Fruit fly (Drosophila melanogaster) whole organism, embryonic: ENCODE results near the gene CNPYb.
A peak's percentile ranks its signal among the peaks of the same experiment; 100 is the strongest.

Experiments used
- ATbp ChIP-seq: fragments of 200-800 bp; sonication (Bioruptor generic); optimal IDR thresholded peaks from 2 replicates; lab custom pipeline; 2017; ENCODE audit warnings: missing biosample characterization, mild to moderate bottlenecking, missing genetic modification characterization, missing genetic modification reagents
- B-H2 ChIP-seq: fragments of 200-800 bp; sonication (Bioruptor generic); optimal IDR thresholded peaks from 2 replicates; lab custom pipeline; 2018; ENCODE audit warnings: missing biosample characterization, mild to moderate bottlenecking, missing genetic modification characterization
- CG10979 ChIP-seq: fragments of 200-800 bp; sonication (Bioruptor generic); optimal IDR thresholded peaks from 2 replicates; lab custom pipeline; 2018; ENCODE audit warnings: missing biosample characterization, mild to moderate bottlenecking, missing genetic modification characterization, moderate library complexity
- CG11560 ChIP-seq: fragments of 200-800 bp; sonication (Bioruptor generic); IDR thresholded peaks from 3 replicates; pipeline ENCODE4 v1.3.6; 2022; ENCODE audit warnings: missing biosample characterization, missing genetic modification characterization
- CG12155 ChIP-seq: fragments of 200-800 bp; sonication (Bioruptor generic); optimal IDR thresholded peaks from 3 replicates; lab custom pipeline; 2016; ENCODE audit warnings: missing biosample characterization, missing genetic modification characterization
- CG12744 ChIP-seq: fragments of 200-800 bp; sonication (Bioruptor generic); optimal IDR thresholded peaks from 2 replicates; lab custom pipeline; 2016; ENCODE audit warnings: missing biosample characterization, missing genetic modification characterization
- CG15011 ChIP-seq: fragments of 200-800 bp; sonication (Bioruptor generic); optimal IDR thresholded peaks from 3 replicates; lab custom pipeline; 2018; ENCODE audit warnings: missing biosample characterization, mild to moderate bottlenecking, missing genetic modification characterization
- CG15514 ChIP-seq: fragments of 200-800 bp; sonication (Bioruptor generic); optimal IDR thresholded peaks from 3 replicates; lab custom pipeline; 2017; ENCODE audit warnings: missing biosample characterization, missing genetic modification characterization, mild to moderate bottlenecking, moderate library complexity, missing genetic modification reagents
- CG2116 ChIP-seq: fragments of 200-800 bp; sonication (Bioruptor generic); optimal IDR thresholded peaks from 3 replicates; lab custom pipeline; 2018; ENCODE audit warnings: missing biosample characterization, mild to moderate bottlenecking, missing genetic modification characterization
- CG2129 ChIP-seq: fragments of 200-800 bp; sonication (Bioruptor generic); IDR thresholded peaks from 2 replicates; pipeline ENCODE4 v1.3.6; 2022; ENCODE audit warnings: missing biosample characterization, missing genetic modification characterization; ENCODE audit not compliant: partially characterized antibody
- CG3065 ChIP-seq: fragments of 200-800 bp; sonication (Bioruptor generic); optimal IDR thresholded peaks from 2 replicates; lab custom pipeline; 2016; ENCODE audit warnings: missing biosample characterization, missing genetic modification characterization
- CG4328 ChIP-seq: fragments of 200-800 bp; sonication (Bioruptor generic); optimal IDR thresholded peaks from 3 replicates; lab custom pipeline; 2017; ENCODE audit warnings: missing biosample characterization, missing genetic modification reagents, missing genetic modification characterization
- CG4820 ChIP-seq: fragments of 200-800 bp; sonication (Bioruptor generic); optimal IDR thresholded peaks from 3 replicates; lab custom pipeline; 2016; ENCODE audit warnings: missing biosample characterization, missing genetic modification characterization
- CG4854 ChIP-seq: fragments of 200-800 bp; sonication (Bioruptor generic); optimal IDR thresholded peaks from 2 replicates; lab custom pipeline; 2016; ENCODE audit warnings: missing biosample characterization, missing genetic modification characterization, inconsistent platforms
- CG5953 ChIP-seq: fragments of 200-800 bp; sonication (Bioruptor generic); IDR thresholded peaks from 2 replicates; pipeline ENCODE4 v1.3.6; 2022; ENCODE audit warnings: missing biosample characterization, missing genetic modification characterization
- CG7372 ChIP-seq: fragments of 200-800 bp; sonication (Bioruptor generic); IDR thresholded peaks from 2 replicates; pipeline ENCODE4 v1.3.6; 2022; ENCODE audit warnings: missing biosample characterization, missing genetic modification characterization
- CG7786 ChIP-seq: fragments of 200-800 bp; sonication (Bioruptor generic); optimal IDR thresholded peaks from 2 replicates; lab custom pipeline; 2016; ENCODE audit warnings: missing biosample characterization, missing genetic modification characterization
- CG9437 ChIP-seq: fragments of 200-800 bp; sonication (Bioruptor generic); optimal IDR thresholded peaks from 2 replicates; lab custom pipeline; 2018; ENCODE audit warnings: missing biosample characterization, mild to moderate bottlenecking, missing genetic modification characterization
- CG9932 ChIP-seq: fragments of 200-800 bp; sonication (Bioruptor generic); IDR thresholded peaks from 2 replicates; pipeline ENCODE4 v1.3.6; 2022; ENCODE audit warnings: missing biosample characterization, missing genetic modification characterization
- Camta ChIP-seq: fragments of 200-800 bp; sonication (Bioruptor generic); optimal IDR thresholded peaks from 2 replicates; lab custom pipeline; 2016; ENCODE audit warnings: missing biosample characterization, missing genetic modification characterization
- CoRest ChIP-seq: fragments of 200-800 bp; sonication (Bioruptor generic); optimal IDR thresholded peaks from 3 replicates; lab custom pipeline; 2018; ENCODE audit warnings: missing biosample characterization, mild to moderate bottlenecking, missing genetic modification characterization, moderate library complexity
- Dek ChIP-seq: fragments of 200-800 bp; sonication (Bioruptor generic); optimal IDR thresholded peaks from 3 replicates; lab custom pipeline; 2019; ENCODE audit warnings: missing biosample characterization, mild to moderate bottlenecking, missing genetic modification characterization, moderate library complexity
- Dll ChIP-seq: fragments of 200-800 bp; sonication (Bioruptor generic); IDR thresholded peaks from 4 replicates; pipeline ENCODE4 v1.3.6; 2022; ENCODE audit warnings: missing biosample characterization, missing genetic modification characterization; ENCODE audit not compliant: partially characterized antibody
- E2f2 ChIP-seq: fragments of 200-800 bp; sonication (Bioruptor generic); IDR thresholded peaks from 2 replicates; pipeline ENCODE4 v1.3.6; 2022; ENCODE audit warnings: missing biosample characterization, missing genetic modification characterization
- Gsc ChIP-seq: fragments of 200-800 bp; sonication (Bioruptor generic); IDR thresholded peaks from 2 replicates; pipeline ENCODE4 v1.3.6; 2022; ENCODE audit warnings: missing biosample characterization, missing genetic modification characterization
- H15 ChIP-seq: fragments of 200-800 bp; sonication (Bioruptor generic); IDR thresholded peaks from 3 replicates; pipeline ENCODE4 v1.3.6; 2022; ENCODE audit warnings: missing biosample characterization, missing genetic modification characterization
- Hmx ChIP-seq: fragments of 200-800 bp; sonication (Bioruptor generic); optimal IDR thresholded peaks from 2 replicates; lab custom pipeline; 2016; ENCODE audit warnings: missing biosample characterization, missing genetic modification characterization
- Jarid2 ChIP-seq: fragments of 200-800 bp; sonication (Bioruptor generic); optimal IDR thresholded peaks from 3 replicates; lab custom pipeline; 2017; ENCODE audit warnings: mild to moderate bottlenecking, missing biosample characterization, missing genetic modification reagents, missing genetic modification characterization
- Max ChIP-seq: fragments of 200-800 bp; sonication (Bioruptor generic); optimal IDR thresholded peaks from 2 replicates; lab custom pipeline; 2016; ENCODE audit warnings: missing biosample characterization, mild to moderate bottlenecking, missing genetic modification characterization
- Opbp ChIP-seq: fragments of 200-800 bp; sonication (Bioruptor generic); IDR thresholded peaks from 3 replicates; pipeline ENCODE4 v1.3.6; 2022; ENCODE audit warnings: missing biosample characterization, missing genetic modification characterization; ENCODE audit not compliant: partially characterized antibody
- YL-1 ChIP-seq: fragments of 200-800 bp; sonication (Bioruptor generic); optimal IDR thresholded peaks from 3 replicates; lab custom pipeline; 2017; ENCODE audit warnings: missing biosample characterization, mild to moderate bottlenecking, missing genetic modification characterization
- cad ChIP-seq: fragments of >200 bp; optimal IDR thresholded peaks from 2 replicates; lab custom pipeline; 2017; ENCODE audit warnings: missing biosample characterization, missing genetic modification characterization
- chn ChIP-seq: fragments of 200-800 bp; sonication (Bioruptor generic); optimal IDR thresholded peaks from 2 replicates; lab custom pipeline; 2016; ENCODE audit warnings: missing biosample characterization, missing genetic modification characterization
- da ChIP-seq: fragments of 200-800 bp; sonication (Bioruptor generic); optimal IDR thresholded peaks from 2 replicates; lab custom pipeline; 2016; ENCODE audit warnings: missing biosample characterization, missing genetic modification characterization
- hkb ChIP-seq, 2 experiments: fragments of 200-800 bp in 1 of 2; fragments of >200 bp in 1 of 2; sonication (Bioruptor generic) in 1 of 2; IDR thresholded peaks in 1 of 2; optimal IDR thresholded peaks in 1 of 2; 2 replicates each; pipeline versions ENCODE4 v1.3.6 to Lab custom; 2017 to 2022; ENCODE audit warnings: missing biosample characterization in 1 of 2, missing genetic modification characterization in 1 of 2
- ind ChIP-seq: fragments of 200-800 bp; sonication (Bioruptor generic); optimal IDR thresholded peaks from 3 replicates; lab custom pipeline; 2016; ENCODE audit warnings: missing biosample characterization, missing genetic modification characterization
- insv ChIP-seq, 2 experiments: fragments of 200-800 bp; sonication (Bioruptor generic); optimal IDR thresholded peaks; 3 replicates each; lab custom pipeline; 2016 to 2018; ENCODE audit warnings: missing biosample characterization in 2 of 2, missing genetic modification characterization in 2 of 2
- kay ChIP-seq: fragments of 200-800 bp; sonication (Bioruptor generic); optimal IDR thresholded peaks from 2 replicates; lab custom pipeline; 2016; ENCODE audit warnings: missing biosample characterization, missing genetic modification characterization
- lov ChIP-seq, 2 experiments: fragments of 200-800 bp in 1 of 2; fragments of >200 bp in 1 of 2; sonication (Bioruptor generic) in 1 of 2; IDR thresholded peaks in 1 of 2; optimal IDR thresholded peaks in 1 of 2; 2 replicates in 1 of 2; 3 replicates in 1 of 2; pipeline versions ENCODE4 v1.3.6 to Lab custom; 2017 to 2022; ENCODE audit warnings: missing biosample characterization in 1 of 2, missing genetic modification characterization in 1 of 2
- mam ChIP-seq: fragments of 200-800 bp; sonication (Bioruptor generic); optimal IDR thresholded peaks from 3 replicates; lab custom pipeline; 2016; ENCODE audit warnings: missing biosample characterization, missing genetic modification characterization
- pb ChIP-seq: fragments of 200-800 bp; sonication (Bioruptor generic); optimal IDR thresholded peaks from 3 replicates; lab custom pipeline; 2016; ENCODE audit warnings: missing biosample characterization, missing genetic modification characterization
- pfk ChIP-seq: fragments of 200-800 bp; sonication (Bioruptor generic); optimal IDR thresholded peaks from 2 replicates; lab custom pipeline; 2018; ENCODE audit warnings: missing biosample characterization, mild to moderate bottlenecking, missing genetic modification characterization, moderate library complexity
- phol ChIP-seq: fragments of 200-800 bp; sonication (Bioruptor generic); optimal IDR thresholded peaks from 3 replicates; lab custom pipeline; 2018; ENCODE audit warnings: missing biosample characterization, mild to moderate bottlenecking, missing genetic modification characterization, moderate library complexity
- sd ChIP-seq: fragments of 200-800 bp; sonication (Bioruptor generic); optimal IDR thresholded peaks from 3 replicates; lab custom pipeline; 2018; ENCODE audit warnings: missing biosample characterization, mild to moderate bottlenecking, missing genetic modification characterization, moderate library complexity
- tap ChIP-seq: fragments of 200-800 bp; optimal IDR thresholded peaks from 3 replicates; lab custom pipeline; 2019; ENCODE audit warnings: missing biosample characterization, mild to moderate bottlenecking, missing genetic modification characterization, moderate library complexity
- toy ChIP-seq: fragments of 200-800 bp; sonication (Bioruptor generic); IDR thresholded peaks from 2 replicates; pipeline ENCODE4 v1.3.6; 2022; ENCODE audit warnings: missing biosample characterization, missing genetic modification characterization
- zf30C ChIP-seq: fragments of 200-800 bp; sonication (Bioruptor generic); optimal IDR thresholded peaks from 3 replicates; lab custom pipeline; 2018; ENCODE audit warnings: missing biosample characterization, mild to moderate bottlenecking, missing genetic modification characterization

Gene CNPYb

dm6 chr3L:19062472-19063409 is 33.3 kb downstream of the CNPYb start, which contains the start of the genes Ugt316A1 and Sfxn2 (continued):
- no peak for TF ChIP-seq ATbp (GFP tag; lab: Kevin White, UChicago)
- TF ChIP-seq tap (tag; lab: Kevin White, UChicago): no peak
- peak; percentile 34 for TF ChIP-seq Jarid2 (GFP tag; lab: Kevin White, UChicago)
- TF ChIP-seq ind (GFP tag; lab: Kevin White, UChicago): peak; percentile 42
- peak; percentile 38 for TF ChIP-seq kay
- TF ChIP-seq CG9932: peak; percentile 70
- TF ChIP-seq CG4820: peak; percentile 44
- peak; percentile 64; the same call in 1 of the 2 replicates for TF ChIP-seq E2f2 (GFP tag; lab: Robert Waterston, UW)
- TF ChIP-seq CG4854 (GFP tag; lab: Kevin White, UChicago): peak; percentile 26
- TF ChIP-seq Gsc (GFP tag; lab: Robert Waterston, UW): no peak
- peak; percentile 68 for TF ChIP-seq Max
- peak; percentile 64 for TF ChIP-seq CoRest (tag; lab: Kevin White, UChicago)
- peak; percentile 49 for TF ChIP-seq mam (GFP tag; lab: Kevin White, UChicago)
- no peak; the same call in 2 of the 3 replicates for TF ChIP-seq Opbp (GFP tag; lab: Robert Waterston, UW)
- TF ChIP-seq CG7786 (GFP tag; lab: Kevin White, UChicago): peak; percentile 33
- TF ChIP-seq Dll: no peak
- TF ChIP-seq CG2129: no peak
- no peak for TF ChIP-seq pb (GFP tag; lab: Kevin White, UChicago)
- peak; percentile 26 for TF ChIP-seq CG2116 (GFP tag; lab: Kevin White, UChicago)
- peak; percentile 43 to 88 for TF ChIP-seq insv (GFP tag; optimal IDR thresholded peaks at IDR 0.05; lab: Kevin White, UChicago)
- no peak for TF ChIP-seq cad
- peak; percentile 50 for TF ChIP-seq CG15514
- peak; percentile 47 for TF ChIP-seq CG12155 (GFP tag; lab: Kevin White, UChicago)
- peak; percentile 98 for TF ChIP-seq hkb (optimal IDR thresholded peaks at IDR 0.05; lab: Kevin White, UChicago)
- TF ChIP-seq hkb (GFP tag; IDR thresholded peaks at IDR 0.05; lab: Robert Waterston, UW): no peak
- TF ChIP-seq CG9437 (GFP tag; lab: Kevin White, UChicago): no peak
- TF ChIP-seq CG5953 (GFP tag; lab: Robert Waterston, UW): no peak
- TF ChIP-seq lov (optimal IDR thresholded peaks at IDR 0.05; lab: Kevin White, UChicago): no peak
- no peak for TF ChIP-seq lov (GFP tag; IDR thresholded peaks at IDR 0.05; lab: Robert Waterston, UW)
- TF ChIP-seq CG12744 (GFP tag; lab: Kevin White, UChicago): peak; percentile 38
- peak; percentile 36; the same call in 1 of the 3 replicates for TF ChIP-seq CG11560 (tag; lab: Robert Waterston, UW)
- TF ChIP-seq B-H2 (GFP tag; lab: Kevin White, UChicago): peak; percentile 12
- no peak for TF ChIP-seq da
- TF ChIP-seq Camta (GFP tag; lab: Kevin White, UChicago): peak; percentile 9
- no peak for TF ChIP-seq Hmx (GFP tag; lab: Kevin White, UChicago)
- TF ChIP-seq YL-1 (GFP tag; lab: Kevin White, UChicago): peak; percentile 51
- peak; percentile 55 for TF ChIP-seq sd (tag; lab: Kevin White, UChicago)
- TF ChIP-seq toy (GFP tag; lab: Robert Waterston, UW): no peak
- TF ChIP-seq phol (tag; lab: Kevin White, UChicago): peak; percentile 84
- TF ChIP-seq zf30C (GFP tag; lab: Kevin White, UChicago): no peak
- 0 out of 2 replicates have a peak, but pooled peaks have one; percentile 20 for TF ChIP-seq CG7372 (GFP tag; lab: Robert Waterston, UW)
- peak; percentile 61 for TF ChIP-seq chn (GFP tag; lab: Kevin White, UChicago)
- no peak for TF ChIP-seq CG3065 (GFP tag; lab: Kevin White, UChicago)
- TF ChIP-seq H15 (GFP tag; lab: Robert Waterston, UW): peak; percentile 38; the same call in 1 of the 3 replicates
- TF ChIP-seq CG15011 (GFP tag; lab: Kevin White, UChicago): no peak
- TF ChIP-seq pfk (GFP tag; lab: Kevin White, UChicago): no peak
- TF ChIP-seq CG4328: no peak
- peak; percentile 48 for TF ChIP-seq Dek
- TF ChIP-seq CG10979 (tag; lab: Kevin White, UChicago): peak; percentile 48
